Worm (Caenorhabditis elegans) whole organism, L4 larva: ENCODE measurements around the gene ltah-1.2.

Source experiments
- ZK337.2 ChIP-seq: fragments of 200-800 bp; sonication (Bioruptor generic); IDR thresholded peaks from 2 replicates; pipeline ENCODE4 v1.3.6; 2022; ENCODE audit warnings: missing genetic modification reagents, missing genetic modification characterization, missing compliant biosample characterization
- aly-2 ChIP-seq: sonication (generic microtip); optimal IDR thresholded peaks from 2 replicates; lab custom pipeline; 2018; ENCODE audit warnings: missing biosample characterization, missing genetic modification characterization
- daf-8 ChIP-seq: fragments of 200-800 bp; sonication (Bioruptor generic); IDR thresholded peaks from 2 replicates; pipeline ENCODE4 v1.3.6; 2022; ENCODE audit warnings: missing genetic modification characterization, missing compliant biosample characterization
- lsy-2 ChIP-seq, 2 experiments: fragments of 150-350 bp in 1 of 2; sonication (generic microtip) in 1 of 2; optimal IDR thresholded peaks; 2 replicates each; lab custom pipeline; 2014 to 2017; ENCODE audit warnings: missing biosample characterization in 2 of 2, missing genetic modification characterization in 2 of 2
- madf-5 ChIP-seq, 2 experiments: fragments of 200-800 bp; sonication (Bioruptor generic); IDR thresholded peaks; 2 replicates each; pipeline ENCODE4 v1.3.6; 2022; ENCODE audit warnings: missing compliant biosample characterization in 2 of 2, missing genetic modification characterization in 2 of 2
- nhr-10 ChIP-seq: fragments of 150-350 bp; optimal IDR thresholded peaks from 2 replicates; lab custom pipeline; 2014; ENCODE audit warnings: missing biosample characterization, missing genetic modification characterization
- nhr-237 ChIP-seq: sonication (generic microtip); optimal IDR thresholded peaks from 2 replicates; lab custom pipeline; 2017; ENCODE audit warnings: missing biosample characterization, missing genetic modification characterization
- nhr-25 ChIP-seq: sonication (generic microtip); optimal IDR thresholded peaks from 2 replicates; lab custom pipeline; 2017; ENCODE audit warnings: missing genetic modification characterization, mild to moderate bottlenecking, missing compliant biosample characterization, antibody characterized with exemption, moderate library complexity, borderline replicate concordance; ENCODE audit not compliant: insufficient read depth
- nhr-76 ChIP-seq: fragments of 150-350 bp; optimal IDR thresholded peaks from 2 replicates; lab custom pipeline; 2014; ENCODE audit warnings: missing biosample characterization, missing genetic modification characterization
- unc-62 ChIP-seq, 3 experiments: fragments of 150-350 bp in 1 of 3; sonication (generic microtip); optimal IDR thresholded peaks in 2 of 3; peaks in 1 of 3; 1 replicate in 1 of 3; 2 replicates in 2 of 3; lab custom pipeline; 2014 to 2017; ENCODE audit warnings: missing biosample characterization in 3 of 3, missing genetic modification characterization in 3 of 3, missing genetic modification reagents in 3 of 3, missing genotype in 1 of 3
- zfp-3 ChIP-seq: fragments of 200-800 bp; sonication (Bioruptor generic); conservative IDR thresholded peaks from 2 replicates; pipeline ENCODE4 v1.3.6; 2022; ENCODE audit warnings: missing genetic modification reagents, missing genetic modification characterization, missing compliant biosample characterization

ce11 chrIV:3636528-3637129 is 23.8 kb upstream of the ltah-1.2 start, which contains the start of gene madf-9:
- TF ChIP-seq nhr-237 (tag; lab: Kevin White, UChicago) (no peak), zfp-3 (GFP tag; lab: Robert Waterston, UW) (no peak), lsy-2 (tag; optimal IDR thresholded peaks at IDR 0.05; lab: Kevin White, UChicago) (peak; percentile 37 to 44), madf-5 (GFP tag; IDR thresholded peaks at IDR 0.05; lab: Robert Waterston, UW) (0 out of 4 replicates have a peak, but pooled peaks of 1 of the 2 experiments have one; percentile 28), ZK337.2 (GFP tag; lab: Robert Waterston, UW) (no peak), nhr-10 (tag; lab: Kevin White, UChicago) (no peak), unc-62 (GFP tag; optimal IDR thresholded peaks at IDR 0.05 in 1 of 2; lab: Kevin White, UChicago) (no peak), unc-62 (tag; optimal IDR thresholded peaks at IDR 0.05; lab: Kevin White, UChicago) (no peak), nhr-76 (tag; lab: Kevin White, UChicago) (no peak), aly-2 (no peak), nhr-25 (tag; lab: Kevin White, UChicago) (no peak), daf-8 (GFP tag; lab: Robert Waterston, UW) (no peak)
